Worm (Caenorhabditis elegans): ENCODE data around the gene F01D5.1.
A peak's percentile ranks its signal among the peaks of the same experiment; 100 is the strongest.

Gene F01D5.1

ce11 chrII:14002200-14002599, 4.8 kb upstream of the F01D5.1 start, which contains the start of gene F01D5.5:
F01D5.5 (minus strand) TSS chrII:14002300.
- no peak for TF ChIP-seq ZK546.5 (tag; optimal IDR thresholded peaks at IDR 0.05)
- TF ChIP-seq nfya-1 (tag; optimal IDR thresholded peaks at IDR 0.05; ENCODE audit: insufficient read depth) = no peak
- no peak for TF ChIP-seq skn-1 (tag; optimal IDR thresholded peaks at IDR 0.05)
- TF ChIP-seq elt-2 (tag; optimal IDR thresholded peaks at IDR 0.05) = peak; percentile 34
- no peak for TF ChIP-seq lsy-12 (tag; optimal IDR thresholded peaks at IDR 0.05)

- TF ChIP-seq elt-2 (tag; optimal IDR thresholded peaks at IDR 0.05) = peak; percentile 42
These were observed 2.7 kb upstream of the F01D5.1 start, which contains the start of gene F01D5.3 for ce11 chrII:14000044-14000443. F01D5.3 (minus strand) TSS chrII:14000144.

- TF ChIP-seq ceh-9 (tag; optimal IDR thresholded peaks at IDR 0.05) (no peak), ama-1 (optimal IDR thresholded peaks at IDR 0.05) (no peak), lin-15B (tag; optimal IDR thresholded peaks at IDR 0.05) (no peak), ceh-82 (tag; optimal IDR thresholded peaks at IDR 0.05) (no peak), elt-1 (tag; optimal IDR thresholded peaks at IDR 0.05) (no peak), nhr-12 (tag; optimal IDR thresholded peaks at IDR 0.05) (no peak), lsy-12 (tag; optimal IDR thresholded peaks at IDR 0.05) (no peak), lin-39 (tag; optimal IDR thresholded peaks at IDR 0.05) (no peak), aly-2 (tag; optimal IDR thresholded peaks at IDR 0.05) (no peak), nhr-67 (tag; optimal IDR thresholded peaks at IDR 0.05) (no peak), pha-4 (tag; optimal IDR thresholded peaks at IDR 0.05) (no peak), elt-2 (tag; optimal IDR thresholded peaks at IDR 0.05) (no peak), fos-1 (tag; optimal IDR thresholded peaks at IDR 0.05) (no peak)
These were observed 1.6 kb upstream of the F01D5.1 start, which contains the start of gene F01D5.2 for ce11 chrII:13998964-13999363. F01D5.2 (minus strand) TSS chrII:13999064.

- no peak for TF ChIP-seq nhr-237 (tag; optimal IDR thresholded peaks at IDR 0.05)
- peak; percentile 35 for TF ChIP-seq pqm-1 (tag; optimal IDR thresholded peaks at IDR 0.05)
These were observed 608 bp upstream of the F01D5.1 start for ce11 chrII:13997989-13998388.

- no peak for TF ChIP-seq fkh-10 (GFP tag; optimal IDR thresholded peaks at IDR 0.05)
- TF ChIP-seq mdl-1 (tag; optimal IDR thresholded peaks at IDR 0.05) = no peak
- no peak for TF ChIP-seq ceh-16 (tag; optimal IDR thresholded peaks at IDR 0.05)
- TF ChIP-seq nhr-77 (tag; optimal IDR thresholded peaks at IDR 0.05) = no peak
- TF ChIP-seq nhr-25 (tag; optimal IDR thresholded peaks at IDR 0.05) = no peak
- TF ChIP-seq elt-3 (tag; optimal IDR thresholded peaks at IDR 0.05) = no peak
- no peak for TF ChIP-seq nfya-1 (tag; optimal IDR thresholded peaks at IDR 0.05; ENCODE audit: insufficient read depth)
- no peak for TF ChIP-seq nhr-67 (tag; optimal IDR thresholded peaks at IDR 0.05)
- TF ChIP-seq R02D3.7 (tag; optimal IDR thresholded peaks at IDR 0.05) = no peak
- TF ChIP-seq fos-1 (tag; optimal IDR thresholded peaks at IDR 0.05) = no peak
- TF ChIP-seq ceh-28 (tag; optimal IDR thresholded peaks at IDR 0.05) = no peak
- no peak for TF ChIP-seq mml-1 (tag; optimal IDR thresholded peaks at IDR 0.05)
- no peak for TF ChIP-seq nhr-237 (tag; optimal IDR thresholded peaks at IDR 0.05)
- no peak for TF ChIP-seq egl-27 (tag; optimal IDR thresholded peaks at IDR 0.05)
These were observed 2.4 kb downstream of the F01D5.1 start, which contains the start of gene Y39G8B.7 for ce11 chrII:13994934-13995333. Y39G8B.7 (minus strand) TSS chrII:13995034.

- TF ChIP-seq aly-2 (tag; optimal IDR thresholded peaks at IDR 0.05) (no peak), elt-3 (tag; optimal IDR thresholded peaks at IDR 0.05) (no peak), nhr-12 (tag; optimal IDR thresholded peaks at IDR 0.05) (no peak), ZK546.5 (tag; optimal IDR thresholded peaks at IDR 0.05) (no peak), elt-2 (tag; optimal IDR thresholded peaks at IDR 0.05) (no peak), hmg-11 (tag; optimal IDR thresholded peaks at IDR 0.05) (no peak)
These were observed 5.6 kb downstream of the F01D5.1 start, which contains the start of gene Y39G8B.5 for ce11 chrII:13991741-13992140. Y39G8B.5 (minus strand) TSS chrII:13991841.

ce11 chrII:13984551-13984950, 12.8 kb downstream of the F01D5.1 start, which contains the start of gene sre-47:
sre-47 (minus strand) TSS chrII:13984651.
- TF ChIP-seq ceh-16 (tag; optimal IDR thresholded peaks at IDR 0.05) (no peak), unc-39 (tag; optimal IDR thresholded peaks at IDR 0.05) (no peak), pqm-1 (tag; optimal IDR thresholded peaks at IDR 0.05) (no peak), ceh-28 (tag; optimal IDR thresholded peaks at IDR 0.05) (no peak), nhr-43 (tag; optimal IDR thresholded peaks at IDR 0.05; ENCODE audit: poor library complexity, severe bottlenecking) (no peak), fkh-10 (GFP tag; optimal IDR thresholded peaks at IDR 0.05) (no peak), pha-4 (tag; optimal IDR thresholded peaks at IDR 0.05) (no peak), nhr-77 (tag; optimal IDR thresholded peaks at IDR 0.05) (no peak), skn-1 (tag; optimal IDR thresholded peaks at IDR 0.05) (no peak), nhr-25 (tag; optimal IDR thresholded peaks at IDR 0.05) (no peak), lin-15B (tag; optimal IDR thresholded peaks at IDR 0.05) (no peak), elt-1 (tag; optimal IDR thresholded peaks at IDR 0.05) (no peak), ztf-11 (tag; optimal IDR thresholded peaks at IDR 0.05) (no peak), sea-2 (GFP tag; optimal IDR thresholded peaks at IDR 0.05) (no peak), elt-2 (tag; optimal IDR thresholded peaks at IDR 0.05) (no peak), nhr-23 (tag; optimal IDR thresholded peaks at IDR 0.05) (no peak)

Measured in whole organism, L3 larva.